Worm (Caenorhabditis elegans) whole organism, L3 larva: ENCODE results near the gene F47G9.6.

ENCODE experiments used
- R02D3.7 ChIP-seq: fragments of 150-350 bp; optimal IDR thresholded peaks from 2 replicates; lab custom pipeline; 2014; ENCODE audit warnings: missing biosample characterization, missing genetic modification characterization
- ZK546.5 ChIP-seq: sonication (generic microtip); optimal IDR thresholded peaks from 2 replicates; lab custom pipeline; 2017; ENCODE audit warnings: missing biosample characterization, missing genetic modification characterization
- ceh-16 ChIP-seq: sonication (generic microtip); optimal IDR thresholded peaks from 2 replicates; lab custom pipeline; 2017; ENCODE audit warnings: missing biosample characterization, missing genetic modification characterization
- ceh-28 ChIP-seq: fragments of 150-350 bp; optimal IDR thresholded peaks from 2 replicates; lab custom pipeline; 2014; ENCODE audit warnings: missing biosample characterization, missing genetic modification reagents, missing genetic modification characterization
- ceh-9 ChIP-seq: sonication (generic microtip); optimal IDR thresholded peaks from 2 replicates; lab custom pipeline; 2018; ENCODE audit warnings: missing biosample characterization, missing genetic modification characterization
- daf-12 ChIP-seq: fragments of 150-350 bp; optimal IDR thresholded peaks from 2 replicates; lab custom pipeline; 2014; ENCODE audit warnings: missing biosample characterization, missing genetic modification reagents, missing genetic modification characterization
- egl-5 ChIP-seq: fragments of 150-350 bp; optimal IDR thresholded peaks from 2 replicates; lab custom pipeline; 2017; ENCODE audit warnings: missing biosample characterization, missing genetic modification reagents, missing genetic modification characterization, inconsistent platforms
- elt-1 ChIP-seq: fragments of 150-350 bp; optimal IDR thresholded peaks from 2 replicates; lab custom pipeline; 2014; ENCODE audit warnings: missing biosample characterization, missing genetic modification characterization
- elt-2 ChIP-seq: sonication (generic microtip); optimal IDR thresholded peaks from 2 replicates; lab custom pipeline; 2016; ENCODE audit warnings: missing genetic modification reagents, mild to moderate bottlenecking, missing genetic modification characterization, missing compliant biosample characterization
- eor-1 ChIP-seq, 2 experiments: fragments of 150-350 bp; optimal IDR thresholded peaks; 2 replicates each; lab custom pipeline; 2014 to 2018; ENCODE audit warnings: missing biosample characterization in 2 of 2, missing genetic modification characterization in 2 of 2
- fkh-10 ChIP-seq: sonication (generic microtip); optimal IDR thresholded peaks from 2 replicates; lab custom pipeline; 2017; ENCODE audit warnings: missing biosample characterization, missing genetic modification reagents, missing genetic modification characterization
- fkh-2 ChIP-seq: fragments of 150-350 bp; optimal IDR thresholded peaks from 2 replicates; lab custom pipeline; 2014; ENCODE audit warnings: missing biosample characterization, missing genetic modification reagents, missing genetic modification characterization
- fos-1 ChIP-seq: fragments of 150-350 bp; optimal IDR thresholded peaks from 2 replicates; lab custom pipeline; 2014; ENCODE audit warnings: missing biosample characterization, missing genetic modification characterization
- jun-1 ChIP-seq: fragments of 150-350 bp; optimal IDR thresholded peaks from 2 replicates; lab custom pipeline; 2014; ENCODE audit warnings: missing biosample characterization, missing genetic modification reagents, missing genetic modification characterization
- lin-15B ChIP-seq: fragments of 150-350 bp; optimal IDR thresholded peaks from 2 replicates; lab custom pipeline; 2014; ENCODE audit warnings: missing biosample characterization, missing genetic modification characterization
- lin-39 ChIP-seq: fragments of 150-350 bp; optimal IDR thresholded peaks from 2 replicates; lab custom pipeline; 2018; ENCODE audit warnings: missing biosample characterization, missing genetic modification reagents, missing genetic modification characterization
- mml-1 ChIP-seq: fragments of 150-350 bp; sonication (generic microtip); optimal IDR thresholded peaks from 3 replicates; lab custom pipeline; 2014; ENCODE audit warnings: missing biosample characterization, missing genetic modification characterization
- nfya-1 ChIP-seq: sonication (generic microtip); optimal IDR thresholded peaks from 2 replicates; lab custom pipeline; 2017; ENCODE audit warnings: missing genetic modification characterization, mild to moderate bottlenecking, missing compliant biosample characterization, antibody characterized with exemption, moderate library complexity; ENCODE audit not compliant: insufficient read depth
- nhr-12 ChIP-seq: fragments of 150-350 bp; optimal IDR thresholded peaks from 2 replicates; lab custom pipeline; 2014; ENCODE audit warnings: missing biosample characterization, missing genetic modification characterization
- nhr-237 ChIP-seq: fragments of 150-350 bp; optimal IDR thresholded peaks from 2 replicates; lab custom pipeline; 2014; ENCODE audit warnings: missing biosample characterization, missing genetic modification characterization
- nhr-25 ChIP-seq: sonication (generic microtip); optimal IDR thresholded peaks from 2 replicates; lab custom pipeline; 2017; ENCODE audit warnings: missing biosample characterization, missing genetic modification characterization
- nhr-28 ChIP-seq: fragments of 150-350 bp; optimal IDR thresholded peaks from 2 replicates; lab custom pipeline; 2014; ENCODE audit warnings: missing biosample characterization, missing genetic modification characterization
- nhr-43 ChIP-seq: sonication (generic microtip); optimal IDR thresholded peaks from 2 replicates; lab custom pipeline; 2016; ENCODE audit warnings: mild to moderate bottlenecking, missing genetic modification characterization, missing compliant biosample characterization; ENCODE audit not compliant: poor library complexity, severe bottlenecking
- nhr-76 ChIP-seq: fragments of 150-350 bp; sonication (generic microtip); optimal IDR thresholded peaks from 5 replicates; lab custom pipeline; 2014; ENCODE audit warnings: missing biosample characterization, missing genetic modification characterization
- nhr-77 ChIP-seq: fragments of 150-350 bp; optimal IDR thresholded peaks from 2 replicates; lab custom pipeline; 2014; ENCODE audit warnings: missing biosample characterization, missing genetic modification characterization
- snpc-4 ChIP-seq: fragments of 150-350 bp; optimal IDR thresholded peaks from 2 replicates; lab custom pipeline; 2014; ENCODE audit warnings: missing biosample characterization, missing genetic modification characterization
- tbx-2 ChIP-seq: sonication (generic microtip); optimal IDR thresholded peaks from 2 replicates; lab custom pipeline; 2016; ENCODE audit warnings: mild to moderate bottlenecking, missing genetic modification characterization, missing compliant biosample characterization
- unc-62 ChIP-seq: fragments of 150-350 bp; sonication (generic microtip); optimal IDR thresholded peaks from 4 replicates; lab custom pipeline; 2014; ENCODE audit warnings: missing biosample characterization, missing genetic modification reagents, missing genetic modification characterization
- zag-1 ChIP-seq: fragments of 150-350 bp; optimal IDR thresholded peaks from 2 replicates; lab custom pipeline; 2014; ENCODE audit warnings: missing biosample characterization, missing genetic modification characterization
- ztf-11 ChIP-seq: fragments of 150-350 bp; optimal IDR thresholded peaks from 2 replicates; lab custom pipeline; 2014; ENCODE audit warnings: missing biosample characterization, missing genetic modification characterization

Gene F47G9.6

DNA sequence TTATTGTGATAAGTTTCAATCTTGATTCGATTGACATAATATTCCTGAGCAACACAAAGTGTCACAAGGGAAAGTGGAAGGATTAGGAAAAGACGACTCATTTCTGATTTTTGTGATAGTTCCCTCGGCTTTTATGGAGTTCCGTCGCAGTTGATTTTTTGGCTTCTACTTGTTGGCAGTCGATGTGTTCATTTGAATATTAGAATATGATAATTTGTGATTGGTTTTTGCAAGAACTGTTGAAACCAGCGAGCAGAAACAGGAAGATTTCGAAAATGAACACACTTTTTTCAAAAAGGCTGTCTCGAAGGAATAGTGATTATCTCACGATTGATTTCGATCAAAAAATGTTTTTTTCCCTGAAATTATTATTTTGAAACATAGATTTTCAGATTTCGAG is 5.0 kb downstream of the F47G9.6 start, which contains the start of gene T02E9.6:
Gene T02E9.6, minus strand, starts transcription at position 101 of the 400 bp plus-strand sequence.
- no peak for TF ChIP-seq eor-1 (tag; optimal IDR thresholded peaks at IDR 0.05; lab: Kevin White, UChicago)
- TF ChIP-seq ceh-16 = no peak
- TF ChIP-seq, all 47 proteins: peak for 0

DNA sequence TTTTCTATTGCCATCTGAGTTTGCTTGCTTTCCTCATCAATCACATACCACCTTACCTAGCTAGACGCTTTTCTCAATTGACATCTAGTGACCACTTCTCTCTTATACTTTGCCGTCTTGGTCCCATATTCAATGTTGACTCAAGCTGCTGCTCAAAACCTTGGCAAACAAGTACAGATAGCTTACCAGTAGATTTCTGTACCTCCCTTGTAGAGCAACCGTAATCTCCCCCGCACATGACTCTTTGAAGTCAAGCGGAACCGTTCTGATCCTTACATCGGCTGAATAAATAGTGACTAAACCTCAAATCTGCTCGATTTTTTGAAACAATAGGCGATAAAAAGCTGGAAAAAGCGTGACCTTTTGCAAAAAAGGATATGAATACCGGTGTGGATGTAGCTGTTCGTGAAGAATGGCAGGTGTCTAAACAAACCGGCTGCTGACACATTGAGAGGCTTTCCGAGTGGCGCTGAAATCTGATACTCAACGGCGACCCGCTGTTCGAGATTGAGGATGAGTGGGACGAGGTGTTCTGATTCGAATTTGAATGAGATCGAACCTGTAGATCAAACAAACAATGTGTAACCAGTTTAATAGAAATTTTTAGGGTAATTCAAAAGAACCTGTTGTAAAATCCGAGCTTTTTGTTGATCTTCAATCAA is 6.7 kb downstream of the F47G9.6 start:
- TF ChIP-seq mml-1 (tag; lab: Kevin White, UChicago) = no peak
- no peak for TF ChIP-seq ceh-9 (tag; lab: Kevin White, UChicago)
- TF ChIP-seq ZK546.5 (tag; lab: Kevin White, UChicago) = no peak
- no peak for TF ChIP-seq nhr-25 (tag; lab: Kevin White, UChicago)
- TF ChIP-seq ztf-11 = no peak
- TF ChIP-seq lin-15B (tag; lab: Kevin White, UChicago) = no peak
- no peak for TF ChIP-seq fkh-2 (tag; lab: Kevin White, UChicago)
- no peak for TF ChIP-seq nhr-237
- TF ChIP-seq ceh-28 (tag; lab: Kevin White, UChicago) = no peak
- TF ChIP-seq zag-1 (tag; lab: Kevin White, UChicago) = no peak
- no peak for TF ChIP-seq snpc-4
- TF ChIP-seq lin-39 (tag; lab: Kevin White, UChicago) = no peak
- TF ChIP-seq nhr-43 (tag; lab: Kevin White, UChicago) = no peak
- no peak for TF ChIP-seq elt-2 (tag; lab: Kevin White, UChicago)
- TF ChIP-seq R02D3.7 (tag; lab: Kevin White, UChicago) = no peak
- no peak for TF ChIP-seq daf-12
- no peak for TF ChIP-seq egl-5 (tag; lab: Kevin White, UChicago)
- TF ChIP-seq fos-1 (tag; lab: Kevin White, UChicago) = no peak
- no peak for TF ChIP-seq ceh-16
- TF ChIP-seq nhr-76 (tag; lab: Kevin White, UChicago) = no peak

DNA sequence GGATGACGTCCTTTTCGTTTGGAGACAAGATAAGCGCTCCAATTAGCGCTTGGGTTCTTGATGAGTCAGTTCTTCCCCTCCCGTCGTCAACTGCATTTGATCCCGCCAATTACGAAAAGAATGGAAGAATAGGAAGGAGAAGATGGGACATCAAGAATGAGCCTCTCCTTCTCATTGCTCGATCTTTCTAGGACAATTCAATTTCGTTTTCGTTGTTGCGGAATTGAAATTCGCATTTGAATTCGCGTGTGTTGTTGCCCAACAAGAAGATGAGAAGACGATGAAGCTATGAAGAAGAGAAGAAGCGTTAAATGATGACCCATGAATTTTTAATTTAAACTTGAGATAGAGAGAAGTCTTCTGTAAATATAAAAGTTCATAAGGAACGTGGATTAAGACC is 7.7 kb downstream of the F47G9.6 start:
- TF ChIP-seq jun-1 (tag; lab: Kevin White, UChicago) = no peak
- peak; percentile 36 for TF ChIP-seq fkh-10 (GFP tag; lab: Kevin White, UChicago)

DNA sequence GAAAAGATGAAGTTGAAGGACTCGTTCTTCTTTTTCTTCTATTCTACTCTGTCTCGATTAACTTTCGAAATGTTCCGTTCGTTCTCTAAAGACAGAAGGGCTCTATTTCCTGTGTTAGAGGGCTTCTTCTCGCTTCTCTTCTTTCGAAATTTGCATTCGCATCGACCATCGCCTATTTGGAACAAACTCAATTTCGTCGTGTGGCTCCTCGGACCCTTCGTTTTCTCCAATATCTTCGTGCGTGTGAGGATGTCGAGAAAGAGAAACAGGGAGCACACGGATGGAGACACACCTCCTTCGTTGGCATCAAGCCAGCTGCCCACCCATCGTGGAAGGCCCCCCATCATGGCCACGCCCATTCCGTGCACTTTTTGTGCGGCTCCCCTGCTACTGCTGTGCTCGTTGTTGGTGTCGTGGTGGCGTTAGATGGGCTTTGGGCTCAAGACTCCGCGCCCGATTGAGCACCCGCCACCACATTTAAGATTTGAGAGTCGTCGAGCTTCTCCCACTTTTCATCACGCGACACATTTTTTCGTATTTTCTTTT is 12.0 kb downstream of the F47G9.6 start:
- TF ChIP-seq fkh-10 (GFP tag; lab: Kevin White, UChicago) (peak; percentile 91), nfya-1 (tag; lab: Kevin White, UChicago) (peak; percentile 27), nhr-25 (tag; lab: Kevin White, UChicago) (no peak)

DNA sequence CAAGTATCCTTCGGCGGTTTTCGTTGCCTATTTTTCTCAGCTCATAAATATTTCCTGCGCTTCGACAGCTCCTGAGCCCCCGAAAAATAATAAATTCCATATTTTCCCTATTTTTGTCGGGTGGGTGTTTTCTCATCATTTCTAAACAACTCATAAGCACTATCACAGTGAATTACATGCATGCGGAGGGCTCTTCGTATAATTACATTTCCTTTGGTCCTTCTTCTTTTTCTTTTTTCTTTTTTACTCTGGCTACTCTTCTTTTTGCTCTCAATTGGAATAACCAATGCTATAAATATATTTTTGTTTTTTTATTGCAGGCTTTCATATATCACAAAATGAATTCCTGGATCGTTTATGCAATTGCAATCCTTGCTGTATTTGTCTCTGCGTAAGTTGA is 12.7 kb downstream of the F47G9.6 start, which contains the start of gene T02E9.5:
Gene T02E9.5, plus strand, starts transcription at position 321 of the 400 bp plus-strand sequence.
- no peak for TF ChIP-seq unc-62 (GFP tag; lab: Kevin White, UChicago)
- no peak for TF ChIP-seq nhr-12 (tag; lab: Kevin White, UChicago)
- TF ChIP-seq fkh-10 (GFP tag; lab: Kevin White, UChicago) = no peak

DNA sequence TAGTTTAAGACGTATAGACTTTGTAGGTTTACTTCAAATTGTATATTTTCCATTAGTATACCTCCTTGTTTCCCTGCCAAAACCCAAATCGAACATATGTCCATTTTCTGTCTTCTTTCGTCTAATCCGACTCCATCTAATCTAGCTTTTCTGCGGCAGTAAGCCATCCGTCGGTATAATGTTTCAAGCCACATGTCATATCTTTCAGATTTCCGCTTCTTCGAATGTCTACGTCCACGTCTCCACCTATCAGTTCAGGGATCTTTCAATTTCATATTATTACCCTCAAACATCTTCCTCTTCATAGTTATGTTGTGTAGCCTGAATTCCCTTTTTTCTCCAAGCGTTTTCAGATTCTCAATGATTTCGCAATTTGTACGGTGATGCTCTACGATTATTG is 14.9 kb downstream of the F47G9.6 start:
- TF ChIP-seq elt-1 (tag; lab: Kevin White, UChicago) = peak; percentile 60
- no peak for TF ChIP-seq mml-1 (tag; lab: Kevin White, UChicago)
- no peak for TF ChIP-seq nhr-77 (tag; lab: Kevin White, UChicago)
- TF ChIP-seq zag-1 (tag; lab: Kevin White, UChicago) = no peak
- TF ChIP-seq nhr-43 (tag; lab: Kevin White, UChicago) = peak; percentile 48
- TF ChIP-seq daf-12 = no peak
- no peak for TF ChIP-seq tbx-2 (tag; lab: Kevin White, UChicago)
- TF ChIP-seq nhr-237 = no peak
- TF ChIP-seq nhr-28 (tag; lab: Kevin White, UChicago) = peak; percentile 15
- no peak for TF ChIP-seq ZK546.5 (tag; lab: Kevin White, UChicago)
- TF ChIP-seq, all 47 proteins: peak for 3
